Worm (Caenorhabditis elegans) whole organism, L3 larva: ENCODE measurements around the gene algn-8.
A peak's percentile ranks its signal among the peaks of the same experiment; 100 is the strongest.
"Not testable (repeated sequence)": the region's sequence is repeated elsewhere in the genome, so short reads cannot be mapped to it uniquely, and the experiment has no call there.

Experiments
- R02D3.7 ChIP-seq: fragments of 150-350 bp; optimal IDR thresholded peaks from 2 replicates; lab custom pipeline; 2014; ENCODE audit warnings: missing biosample characterization, missing genetic modification characterization
- ZK546.5 ChIP-seq: sonication (generic microtip); optimal IDR thresholded peaks from 2 replicates; lab custom pipeline; 2017; ENCODE audit warnings: missing biosample characterization, missing genetic modification characterization
- aly-2 ChIP-seq: fragments of 150-350 bp; optimal IDR thresholded peaks from 2 replicates; lab custom pipeline; 2014; ENCODE audit warnings: missing biosample characterization, missing genetic modification characterization
- ceh-16 ChIP-seq: sonication (generic microtip); optimal IDR thresholded peaks from 2 replicates; lab custom pipeline; 2017; ENCODE audit warnings: missing biosample characterization, missing genetic modification characterization
- ceh-28 ChIP-seq: fragments of 150-350 bp; optimal IDR thresholded peaks from 2 replicates; lab custom pipeline; 2014; ENCODE audit warnings: missing biosample characterization, missing genetic modification reagents, missing genetic modification characterization
- ceh-82 ChIP-seq: fragments of 150-350 bp; optimal IDR thresholded peaks from 2 replicates; lab custom pipeline; 2014; ENCODE audit warnings: missing biosample characterization, missing genetic modification characterization
- ceh-9 ChIP-seq: sonication (generic microtip); optimal IDR thresholded peaks from 2 replicates; lab custom pipeline; 2018; ENCODE audit warnings: missing biosample characterization, missing genetic modification characterization
- daf-12 ChIP-seq: fragments of 150-350 bp; optimal IDR thresholded peaks from 2 replicates; lab custom pipeline; 2014; ENCODE audit warnings: missing biosample characterization, missing genetic modification reagents, missing genetic modification characterization
- egl-27 ChIP-seq: sonication (generic microtip); optimal IDR thresholded peaks from 4 replicates; lab custom pipeline; 2017; ENCODE audit warnings: missing biosample characterization, missing genetic modification reagents, missing genetic modification characterization
- elt-1 ChIP-seq: fragments of 150-350 bp; optimal IDR thresholded peaks from 2 replicates; lab custom pipeline; 2014; ENCODE audit warnings: missing biosample characterization, missing genetic modification characterization
- elt-3 ChIP-seq, 3 experiments: fragments of 150-350 bp in 1 of 3; sonication (generic microtip) in 2 of 3; optimal IDR thresholded peaks; 2 replicates in 2 of 3; 4 replicates in 1 of 3; lab custom pipeline; 2014 to 2017; ENCODE audit warnings: missing biosample characterization in 3 of 3, missing genetic modification characterization in 3 of 3
- eor-1 ChIP-seq, 2 experiments: fragments of 150-350 bp; optimal IDR thresholded peaks; 2 replicates each; lab custom pipeline; 2014 to 2018; ENCODE audit warnings: missing biosample characterization in 2 of 2, missing genetic modification characterization in 2 of 2
- fkh-10 ChIP-seq: sonication (generic microtip); optimal IDR thresholded peaks from 2 replicates; lab custom pipeline; 2017; ENCODE audit warnings: missing biosample characterization, missing genetic modification reagents, missing genetic modification characterization
- fkh-2 ChIP-seq: fragments of 150-350 bp; optimal IDR thresholded peaks from 2 replicates; lab custom pipeline; 2014; ENCODE audit warnings: missing biosample characterization, missing genetic modification reagents, missing genetic modification characterization
- fos-1 ChIP-seq: fragments of 150-350 bp; optimal IDR thresholded peaks from 2 replicates; lab custom pipeline; 2014; ENCODE audit warnings: missing biosample characterization, missing genetic modification characterization
- hmg-11 ChIP-seq: sonication (generic microtip); optimal IDR thresholded peaks from 2 replicates; lab custom pipeline; 2016; ENCODE audit warnings: missing genetic modification characterization, missing compliant biosample characterization
- jun-1 ChIP-seq: fragments of 150-350 bp; optimal IDR thresholded peaks from 2 replicates; lab custom pipeline; 2014; ENCODE audit warnings: missing biosample characterization, missing genetic modification reagents, missing genetic modification characterization
- lin-15B ChIP-seq: fragments of 150-350 bp; optimal IDR thresholded peaks from 2 replicates; lab custom pipeline; 2014; ENCODE audit warnings: missing biosample characterization, missing genetic modification characterization
- lin-39 ChIP-seq: fragments of 150-350 bp; optimal IDR thresholded peaks from 2 replicates; lab custom pipeline; 2018; ENCODE audit warnings: missing biosample characterization, missing genetic modification reagents, missing genetic modification characterization
- lsy-12 ChIP-seq: sonication (generic microtip); optimal IDR thresholded peaks from 2 replicates; lab custom pipeline; 2016; ENCODE audit warnings: mild to moderate bottlenecking, missing genetic modification characterization, missing compliant biosample characterization
- mml-1 ChIP-seq: fragments of 150-350 bp; sonication (generic microtip); optimal IDR thresholded peaks from 3 replicates; lab custom pipeline; 2014; ENCODE audit warnings: missing biosample characterization, missing genetic modification characterization
- nfya-1 ChIP-seq: sonication (generic microtip); optimal IDR thresholded peaks from 2 replicates; lab custom pipeline; 2017; ENCODE audit warnings: missing genetic modification characterization, mild to moderate bottlenecking, missing compliant biosample characterization, antibody characterized with exemption, moderate library complexity; ENCODE audit not compliant: insufficient read depth
- nhr-12 ChIP-seq: fragments of 150-350 bp; optimal IDR thresholded peaks from 2 replicates; lab custom pipeline; 2014; ENCODE audit warnings: missing biosample characterization, missing genetic modification characterization
- nhr-23 ChIP-seq: fragments of 150-350 bp; optimal IDR thresholded peaks from 2 replicates; lab custom pipeline; 2014; ENCODE audit warnings: missing biosample characterization, missing genetic modification reagents, missing genetic modification characterization
- nhr-237 ChIP-seq: fragments of 150-350 bp; optimal IDR thresholded peaks from 2 replicates; lab custom pipeline; 2014; ENCODE audit warnings: missing biosample characterization, missing genetic modification characterization
- nhr-25 ChIP-seq: sonication (generic microtip); optimal IDR thresholded peaks from 2 replicates; lab custom pipeline; 2017; ENCODE audit warnings: missing biosample characterization, missing genetic modification characterization
- nhr-28 ChIP-seq: fragments of 150-350 bp; optimal IDR thresholded peaks from 2 replicates; lab custom pipeline; 2014; ENCODE audit warnings: missing biosample characterization, missing genetic modification characterization
- nhr-43 ChIP-seq: sonication (generic microtip); optimal IDR thresholded peaks from 2 replicates; lab custom pipeline; 2016; ENCODE audit warnings: mild to moderate bottlenecking, missing genetic modification characterization, missing compliant biosample characterization; ENCODE audit not compliant: poor library complexity, severe bottlenecking
- nhr-67 ChIP-seq: fragments of 150-350 bp; optimal IDR thresholded peaks from 2 replicates; lab custom pipeline; 2014; ENCODE audit warnings: missing biosample characterization, missing genetic modification characterization
- nhr-76 ChIP-seq: fragments of 150-350 bp; sonication (generic microtip); optimal IDR thresholded peaks from 5 replicates; lab custom pipeline; 2014; ENCODE audit warnings: missing biosample characterization, missing genetic modification characterization
- nhr-77 ChIP-seq: fragments of 150-350 bp; optimal IDR thresholded peaks from 2 replicates; lab custom pipeline; 2014; ENCODE audit warnings: missing biosample characterization, missing genetic modification characterization
- pqm-1 ChIP-seq: fragments of 150-350 bp; optimal IDR thresholded peaks from 2 replicates; lab custom pipeline; 2017; ENCODE audit warnings: missing biosample characterization, missing genetic modification characterization, inconsistent platforms
- sea-2 ChIP-seq: fragments of 150-350 bp; sonication (generic microtip); optimal IDR thresholded peaks from 4 replicates; lab custom pipeline; 2014; ENCODE audit warnings: missing biosample characterization, missing genetic modification reagents, missing genetic modification characterization
- skn-1 ChIP-seq: fragments of 150-350 bp; optimal IDR thresholded peaks from 2 replicates; lab custom pipeline; 2014; ENCODE audit warnings: missing biosample characterization, missing genetic modification characterization
- tbx-2 ChIP-seq: sonication (generic microtip); optimal IDR thresholded peaks from 2 replicates; lab custom pipeline; 2016; ENCODE audit warnings: mild to moderate bottlenecking, missing genetic modification characterization, missing compliant biosample characterization
- unc-62 ChIP-seq: fragments of 150-350 bp; sonication (generic microtip); optimal IDR thresholded peaks from 4 replicates; lab custom pipeline; 2014; ENCODE audit warnings: missing biosample characterization, missing genetic modification reagents, missing genetic modification characterization
- zag-1 ChIP-seq: fragments of 150-350 bp; optimal IDR thresholded peaks from 2 replicates; lab custom pipeline; 2014; ENCODE audit warnings: missing biosample characterization, missing genetic modification characterization

Gene algn-8

DNA sequence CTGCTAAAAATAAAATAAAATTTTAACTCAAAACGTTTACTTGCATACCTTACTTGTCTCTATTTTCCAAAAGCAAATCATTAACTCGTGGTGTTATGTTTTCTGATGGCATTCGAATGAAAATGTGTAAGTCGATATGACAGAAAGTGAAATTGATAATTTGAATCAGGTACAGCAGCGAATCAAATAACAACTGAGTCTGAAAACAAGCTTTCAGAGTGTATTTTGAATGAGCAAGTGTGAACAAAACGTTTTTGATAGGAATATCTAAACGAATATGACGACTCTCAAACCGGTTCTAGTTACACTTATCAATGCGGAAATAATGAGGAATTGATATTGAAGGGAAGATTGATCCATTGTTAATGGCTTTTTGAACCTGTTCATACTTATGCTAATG, 15.2 kb downstream of the algn-8 start, which contains the start of gene chil-7:
TSS of gene chil-7 (minus strand) at position 112 of the 400 bp plus-strand sequence.
- TF ChIP-seq lin-39 (tag; lab: Kevin White, UChicago) (no peak), fkh-2 (tag; lab: Kevin White, UChicago) (no peak), nhr-67 (tag; lab: Kevin White, UChicago) (no peak), nhr-23 (no peak), tbx-2 (tag; lab: Kevin White, UChicago) (no peak), R02D3.7 (no peak), pqm-1 (tag; lab: Kevin White, UChicago) (no peak), hmg-11 (no peak), nhr-12 (no peak), zag-1 (tag; lab: Kevin White, UChicago) (no peak), mml-1 (tag; lab: Kevin White, UChicago) (no peak), ZK546.5 (tag; lab: Kevin White, UChicago) (no peak), ceh-28 (tag; lab: Kevin White, UChicago) (no peak), nhr-77 (tag; lab: Kevin White, UChicago) (no peak), nhr-43 (no peak), lsy-12 (tag; lab: Kevin White, UChicago) (no peak), nhr-76 (tag; lab: Kevin White, UChicago) (no peak), elt-3 (tag; optimal IDR thresholded peaks at IDR 0.05; lab: Kevin White, UChicago) (no peak), nfya-1 (no peak)
- TF ChIP-seq, all 47 proteins: peak for 0

DNA sequence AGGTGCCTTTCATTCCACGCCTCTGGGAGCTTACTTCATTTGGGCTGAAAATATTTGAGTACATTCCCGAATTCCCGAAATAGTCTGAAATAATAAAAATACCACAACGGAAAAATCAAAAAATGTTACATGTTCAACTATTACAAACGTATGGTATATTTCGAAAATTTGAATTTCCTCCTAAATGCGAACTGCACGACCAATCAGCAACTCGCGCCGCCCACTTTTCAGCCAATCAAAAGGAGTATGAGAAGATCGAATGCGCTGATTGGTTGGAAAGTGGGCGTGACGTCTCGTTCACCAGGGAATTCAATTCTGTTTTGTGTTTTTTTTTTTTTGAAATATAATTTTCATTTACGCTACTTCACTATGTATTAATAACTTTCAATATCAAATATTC, 17.5 kb downstream of the algn-8 start, which contains the start of gene old-1:
TSS of gene old-1 (minus strand) at position 50 of the 400 bp plus-strand sequence.
- TF ChIP-seq nfya-1 (peak; percentile 51), ceh-9 (tag; lab: Kevin White, UChicago) (no peak)

DNA sequence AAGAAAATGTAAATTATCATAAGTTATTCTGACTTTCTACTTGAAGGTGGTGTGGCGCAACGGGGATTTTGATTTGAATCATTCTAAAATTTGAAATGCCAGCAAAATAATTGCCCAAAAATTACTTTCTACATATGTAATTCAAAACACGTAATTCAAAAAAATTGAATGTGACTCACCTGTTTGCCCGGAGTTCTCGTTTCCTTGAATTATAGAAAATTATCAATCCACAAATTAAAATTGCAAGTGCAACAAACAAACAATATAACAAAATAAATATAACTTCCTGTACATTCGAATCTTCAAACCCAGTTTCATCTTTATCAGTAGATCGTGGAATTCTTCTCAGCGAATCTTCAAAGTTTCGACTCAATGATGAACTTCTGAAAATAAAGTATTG, 18.0 kb downstream of the algn-8 start:
- TF ChIP-seq unc-62 (GFP tag; lab: Kevin White, UChicago): no peak

DNA sequence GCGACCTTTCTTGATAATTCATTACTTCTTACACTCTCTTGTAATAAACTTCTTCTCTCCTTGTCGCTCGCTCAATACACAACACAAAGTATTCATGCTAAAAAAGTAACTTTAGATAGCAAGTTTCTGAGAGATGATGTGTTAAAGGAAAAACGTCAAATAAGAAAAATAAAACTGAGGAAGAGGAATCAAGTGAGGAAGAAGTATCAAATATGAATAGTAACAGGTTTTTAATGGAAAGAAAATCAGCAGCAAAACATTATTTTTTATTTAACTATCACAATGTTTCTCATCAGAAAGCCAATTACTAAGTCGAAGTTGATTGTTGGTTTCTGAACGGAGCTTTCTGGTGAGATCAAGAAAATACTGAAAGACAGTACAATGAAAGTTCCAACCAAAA, 19.9 kb downstream of the algn-8 start, which contains the start of gene chil-1:
TSS of gene chil-1 (minus strand) at position 101 of the 400 bp plus-strand sequence.
- TF ChIP-seq sea-2 (GFP tag; lab: Kevin White, UChicago); fkh-10 (GFP tag; lab: Kevin White, UChicago); nhr-25 (tag; lab: Kevin White, UChicago): not testable (repeated sequence)

DNA sequence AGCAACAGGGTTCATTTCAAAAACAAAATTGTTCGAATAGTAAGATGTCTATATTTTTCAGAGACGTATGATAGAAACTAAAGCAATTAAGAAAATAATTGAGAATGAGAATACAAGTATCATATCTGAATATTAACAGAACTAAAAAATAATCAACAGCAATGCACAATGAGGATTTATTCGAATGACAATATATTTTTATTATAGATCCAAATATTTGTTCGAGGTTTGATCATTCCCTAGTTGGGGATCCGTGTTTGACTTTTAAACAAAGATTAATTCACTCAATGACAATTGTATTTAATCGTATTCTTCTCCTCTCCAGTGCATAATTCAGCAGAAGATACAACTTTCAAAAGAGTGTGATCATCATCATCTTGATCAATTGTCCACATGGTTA, 24.1 kb downstream of the algn-8 start, which contains the start of gene C08H9.18:
TSS of gene C08H9.18 (minus strand) at position 101 of the 400 bp plus-strand sequence.
- TF ChIP-seq nhr-237 (tag; lab: Kevin White, UChicago): no peak
- TF ChIP-seq daf-12 (tag; lab: Kevin White, UChicago): no peak
- TF ChIP-seq ceh-82 (tag; lab: Kevin White, UChicago): no peak
- no peak for TF ChIP-seq hmg-11
- no peak for TF ChIP-seq nhr-12
- TF ChIP-seq zag-1 (tag; lab: Kevin White, UChicago): no peak
- no peak for TF ChIP-seq elt-1 (tag; lab: Kevin White, UChicago)
- TF ChIP-seq ceh-9 (tag; lab: Kevin White, UChicago): no peak
- TF ChIP-seq ZK546.5 (tag; lab: Kevin White, UChicago): no peak

DNA sequence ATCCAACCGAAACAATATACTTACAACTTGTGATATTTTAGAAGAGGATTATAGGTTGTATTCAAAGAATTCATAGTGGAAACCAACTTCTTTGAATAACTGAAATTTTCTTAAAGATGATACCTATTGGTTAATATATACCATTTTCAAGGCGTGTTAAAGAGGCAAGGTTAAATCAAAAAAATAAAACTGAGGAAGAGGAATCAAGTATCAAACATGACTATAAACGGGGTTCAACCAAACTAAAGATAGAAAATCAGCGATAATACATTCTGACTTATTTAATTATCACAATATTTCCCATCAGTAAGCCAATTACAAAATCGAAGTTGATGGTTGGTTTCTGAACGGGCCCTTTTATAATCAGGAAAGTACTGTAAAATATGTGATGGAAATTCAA, 24.8 kb downstream of the algn-8 start, which contains the start of gene chil-3:
TSS of gene chil-3 (minus strand) at position 101 of the 400 bp plus-strand sequence.
- TF ChIP-seq hmg-11: no peak
- no peak for TF ChIP-seq egl-27
- no peak for TF ChIP-seq daf-12 (tag; lab: Kevin White, UChicago)
- no peak for TF ChIP-seq ZK546.5 (tag; lab: Kevin White, UChicago)
- TF ChIP-seq elt-3 (tag; optimal IDR thresholded peaks at IDR 0.05; lab: Kevin White, UChicago): no peak
- no peak for TF ChIP-seq jun-1 (tag; lab: Kevin White, UChicago)
- TF ChIP-seq fos-1 (tag; lab: Kevin White, UChicago): no peak
- TF ChIP-seq ceh-9 (tag; lab: Kevin White, UChicago): no peak
- no peak for TF ChIP-seq nfya-1
- TF ChIP-seq aly-2 (tag; lab: Kevin White, UChicago): no peak
- TF ChIP-seq nhr-67 (tag; lab: Kevin White, UChicago): no peak
- no peak for TF ChIP-seq nhr-28 (tag; lab: Kevin White, UChicago)
- no peak for TF ChIP-seq nhr-12
- no peak for TF ChIP-seq fkh-2 (tag; lab: Kevin White, UChicago)
- no peak for TF ChIP-seq skn-1 (tag; lab: Kevin White, UChicago)
- TF ChIP-seq lin-15B (tag; lab: Kevin White, UChicago): no peak
- TF ChIP-seq eor-1 (tag; optimal IDR thresholded peaks at IDR 0.05; lab: Kevin White, UChicago): no peak
- no peak for TF ChIP-seq nhr-23
- no peak for TF ChIP-seq ceh-16 (tag; lab: Kevin White, UChicago)
- no peak for TF ChIP-seq ceh-28 (tag; lab: Kevin White, UChicago)
